Fruit fly (Drosophila melanogaster) whole organism, embryonic: ENCODE results near the gene ZnT86D.
A peak's percentile ranks its signal among the peaks of the same experiment; 100 is the strongest.

Experiments used
- ATbp ChIP-seq: fragments of 200-800 bp; sonication (Bioruptor generic); optimal IDR thresholded peaks from 2 replicates; lab custom pipeline; 2017; ENCODE audit warnings: missing biosample characterization, mild to moderate bottlenecking, missing genetic modification characterization, missing genetic modification reagents
- Ada2b ChIP-seq: fragments of 200-800 bp; sonication (Bioruptor generic); IDR thresholded peaks from 2 replicates; pipeline ENCODE4 v1.3.6; 2022; ENCODE audit warnings: missing biosample characterization, missing genetic modification characterization
- Atf6 ChIP-seq: fragments of 200-800 bp; sonication (Bioruptor generic); IDR thresholded peaks from 2 replicates; pipeline ENCODE4 v1.3.6; 2022; ENCODE audit warnings: missing biosample characterization, missing genetic modification characterization
- CG10654 ChIP-seq: fragments of 200-800 bp; sonication (Bioruptor generic); optimal IDR thresholded peaks from 2 replicates; lab custom pipeline; 2016; ENCODE audit warnings: missing biosample characterization, missing genetic modification characterization
- CG10979 ChIP-seq: fragments of 200-800 bp; sonication (Bioruptor generic); optimal IDR thresholded peaks from 2 replicates; lab custom pipeline; 2018; ENCODE audit warnings: missing biosample characterization, mild to moderate bottlenecking, missing genetic modification characterization, moderate library complexity
- CG11696 ChIP-seq: fragments of 200-800 bp; sonication (Bioruptor generic); IDR thresholded peaks from 2 replicates; pipeline ENCODE4 v1.3.6; 2022; ENCODE audit warnings: missing biosample characterization, missing genetic modification characterization
- CG14667 ChIP-seq: fragments of 200-800 bp; sonication (Bioruptor generic); IDR thresholded peaks from 2 replicates; pipeline ENCODE4 v1.3.6; 2022; ENCODE audit warnings: missing biosample characterization, missing genetic modification characterization
- CG15269 ChIP-seq: fragments of 200-800 bp; sonication (Bioruptor generic); optimal IDR thresholded peaks from 2 replicates; lab custom pipeline; 2018; ENCODE audit warnings: missing biosample characterization, mild to moderate bottlenecking, missing genetic modification characterization, moderate library complexity
- CG15479 ChIP-seq: fragments of 200-800 bp; sonication (Bioruptor generic); optimal IDR thresholded peaks from 3 replicates; lab custom pipeline; 2019; ENCODE audit warnings: missing biosample characterization, mild to moderate bottlenecking, missing genetic modification characterization, moderate library complexity
- CG30020 ChIP-seq: fragments of 200-800 bp; optimal IDR thresholded peaks from 2 replicates; lab custom pipeline; 2019; ENCODE audit warnings: missing biosample characterization, mild to moderate bottlenecking, missing genetic modification characterization, moderate library complexity
- CG31365 ChIP-seq: fragments of 200-800 bp; sonication (Bioruptor generic); optimal IDR thresholded peaks from 2 replicates; lab custom pipeline; 2018; ENCODE audit warnings: missing biosample characterization, mild to moderate bottlenecking, missing genetic modification characterization
- CG3726 ChIP-seq: fragments of 200-800 bp; sonication (Bioruptor generic); IDR thresholded peaks from 3 replicates; pipeline ENCODE4, ENCODE4 v1.3.6; 2022; ENCODE audit warnings: missing biosample characterization, missing genetic modification characterization
- CG42726 ChIP-seq: fragments of 200-800 bp; sonication (Bioruptor generic); IDR thresholded peaks from 2 replicates; pipeline ENCODE4 v1.3.6; 2022; ENCODE audit warnings: missing biosample characterization, missing genetic modification characterization; ENCODE audit not compliant: partially characterized antibody
- CG4854 ChIP-seq: fragments of 200-800 bp; sonication (Bioruptor generic); optimal IDR thresholded peaks from 2 replicates; lab custom pipeline; 2016; ENCODE audit warnings: missing biosample characterization, missing genetic modification characterization, inconsistent platforms
- CG6854 ChIP-seq: fragments of 200-800 bp; sonication (Bioruptor generic); optimal IDR thresholded peaks from 3 replicates; lab custom pipeline; 2017; ENCODE audit warnings: missing biosample characterization, mild to moderate bottlenecking, missing genetic modification characterization
- CG7271 ChIP-seq: fragments of 200-800 bp; sonication (Bioruptor generic); optimal IDR thresholded peaks from 2 replicates; lab custom pipeline; 2018; ENCODE audit warnings: missing biosample characterization, mild to moderate bottlenecking, missing genetic modification characterization, moderate library complexity
- CG7372 ChIP-seq: fragments of 200-800 bp; sonication (Bioruptor generic); IDR thresholded peaks from 2 replicates; pipeline ENCODE4 v1.3.6; 2022; ENCODE audit warnings: missing biosample characterization, missing genetic modification characterization
- CG7839 ChIP-seq: fragments of 200-800 bp; sonication (Bioruptor generic); optimal IDR thresholded peaks from 3 replicates; lab custom pipeline; 2018; ENCODE audit warnings: missing biosample characterization, mild to moderate bottlenecking, missing genetic modification characterization, moderate library complexity
- CG8290 ChIP-seq, 3 experiments: fragments of 200-800 bp; sonication (Bioruptor generic); optimal IDR thresholded peaks; 2 replicates each; lab custom pipeline; 2016 to 2019; ENCODE audit warnings: missing biosample characterization in 3 of 3, missing genetic modification characterization in 3 of 3, mild to moderate bottlenecking in 2 of 3, moderate library complexity in 1 of 3
- CG9876 ChIP-seq: fragments of 200-800 bp; sonication (Bioruptor generic); optimal IDR thresholded peaks from 2 replicates; lab custom pipeline; 2016; ENCODE audit warnings: missing biosample characterization, missing genetic modification characterization
- CTCF ChIP-seq: fragments of 200-800 bp; sonication (Bioruptor generic); optimal IDR thresholded peaks from 2 replicates; lab custom pipeline; 2017; ENCODE audit warnings: missing biosample characterization, mild to moderate bottlenecking, missing genetic modification characterization, moderate library complexity
- Eip74EF ChIP-seq, 2 experiments: fragments of 200-800 bp in 1 of 2; fragments of >200 bp in 1 of 2; sonication (Bioruptor generic) in 1 of 2; optimal IDR thresholded peaks; 2 replicates each; lab custom pipeline; 2017 to 2019; ENCODE audit warnings: missing biosample characterization in 2 of 2, missing genetic modification characterization in 2 of 2, mild to moderate bottlenecking in 1 of 2, moderate library complexity in 1 of 2
- Ets97D ChIP-seq: fragments of 200-800 bp; sonication (Bioruptor generic); optimal IDR thresholded peaks from 3 replicates; lab custom pipeline; 2016; ENCODE audit warnings: missing biosample characterization, missing genetic modification characterization
- HmgZ ChIP-seq: fragments of 200-800 bp; sonication (Bioruptor generic); optimal IDR thresholded peaks from 2 replicates; lab custom pipeline; 2018; ENCODE audit warnings: missing biosample characterization, mild to moderate bottlenecking, missing genetic modification characterization
- Hr39 ChIP-seq: fragments of >200 bp; optimal IDR thresholded peaks from 2 replicates; lab custom pipeline; 2017
- Med ChIP-seq: fragments of 200-800 bp; sonication (Bioruptor generic); peaks from one replicate; lab custom pipeline; 2016; ENCODE audit warnings: missing biosample characterization, missing genetic modification characterization, mild to moderate bottlenecking, inconsistent platforms, moderate library complexity
- Opbp ChIP-seq: fragments of 200-800 bp; sonication (Bioruptor generic); IDR thresholded peaks from 3 replicates; pipeline ENCODE4 v1.3.6; 2022; ENCODE audit warnings: missing biosample characterization, missing genetic modification characterization; ENCODE audit not compliant: partially characterized antibody
- Pdp1 ChIP-seq, 2 experiments: fragments of 200-800 bp; sonication (Bioruptor generic); optimal IDR thresholded peaks; 3 replicates each; lab custom pipeline; 2016; ENCODE audit warnings: missing biosample characterization in 2 of 2, missing genetic modification characterization in 2 of 2, mild to moderate bottlenecking in 1 of 2, moderate library complexity in 1 of 2
- Six4 ChIP-seq: fragments of 200-800 bp; sonication (Bioruptor generic); optimal IDR thresholded peaks from 2 replicates; lab custom pipeline; 2016; ENCODE audit warnings: missing biosample characterization, missing genetic modification characterization
- Trl ChIP-seq, 3 experiments: fragments of >200 bp in 2 of 3; fragments of 200-800 bp in 1 of 3; sonication (Bioruptor generic) in 1 of 3; optimal IDR thresholded peaks; 2 replicates in 1 of 3; 3 replicates in 2 of 3; lab custom pipeline; 2016 to 2017; ENCODE audit warnings: missing biosample characterization in 1 of 3, missing genetic modification characterization in 1 of 3
- amos ChIP-seq: fragments of 200-800 bp; sonication (Bioruptor generic); IDR thresholded peaks from 2 replicates; pipeline ENCODE4 v1.3.6; 2022; ENCODE audit warnings: missing biosample characterization, missing genetic modification characterization; ENCODE audit not compliant: partially characterized antibody
- cas ChIP-seq: fragments of 200-800 bp; sonication (Bioruptor generic); IDR thresholded peaks from 2 replicates; pipeline ENCODE4 v1.3.6; 2022; ENCODE audit warnings: missing biosample characterization, missing genetic modification characterization
- ci ChIP-seq: fragments of 200-800 bp; sonication (Bioruptor generic); IDR thresholded peaks from 3 replicates; pipeline ENCODE4 v1.3.6; 2022; ENCODE audit warnings: missing biosample characterization, missing genetic modification characterization
- croc ChIP-seq: fragments of 200-800 bp; sonication (Bioruptor generic); conservative IDR thresholded peaks from 3 replicates; pipeline ENCODE4 v1.3.6; 2022; ENCODE audit warnings: missing biosample characterization, missing genetic modification characterization
- dati ChIP-seq: fragments of 200-800 bp; sonication (Bioruptor generic); IDR thresholded peaks from 2 replicates; pipeline ENCODE4 v1.3.6; 2022; ENCODE audit warnings: missing biosample characterization, missing genetic modification characterization
- en ChIP-seq: fragments of 200-800 bp; sonication (Bioruptor generic); optimal IDR thresholded peaks from 2 replicates; lab custom pipeline; 2016; ENCODE audit warnings: missing biosample characterization, missing genetic modification characterization
- exex ChIP-seq: fragments of 200-800 bp; sonication (Bioruptor generic); optimal IDR thresholded peaks from 4 replicates; lab custom pipeline; 2018; ENCODE audit warnings: missing biosample characterization, mild to moderate bottlenecking, missing genetic modification characterization, moderate library complexity
- gce ChIP-seq: fragments of 200-800 bp; sonication (Bioruptor generic); IDR thresholded peaks from 3 replicates; pipeline ENCODE4 v1.3.6; 2022; ENCODE audit warnings: missing biosample characterization, missing genetic modification characterization
- gcm ChIP-seq: fragments of 200-800 bp; sonication (Bioruptor generic); optimal IDR thresholded peaks from 2 replicates; lab custom pipeline; 2019; ENCODE audit warnings: missing biosample characterization, mild to moderate bottlenecking, missing genetic modification characterization, moderate library complexity
- hb ChIP-seq: fragments of 200-800 bp; sonication (Bioruptor generic); IDR thresholded peaks from 3 replicates; pipeline ENCODE4 v1.3.6; 2022; ENCODE audit warnings: missing biosample characterization, missing genetic modification characterization; ENCODE audit not compliant: partially characterized antibody
- lov ChIP-seq, 2 experiments: fragments of 200-800 bp in 1 of 2; fragments of >200 bp in 1 of 2; sonication (Bioruptor generic) in 1 of 2; IDR thresholded peaks in 1 of 2; optimal IDR thresholded peaks in 1 of 2; 2 replicates in 1 of 2; 3 replicates in 1 of 2; pipeline versions ENCODE4 v1.3.6 to Lab custom; 2017 to 2022; ENCODE audit warnings: missing biosample characterization in 1 of 2, missing genetic modification characterization in 1 of 2
- odd ChIP-seq: fragments of 200-800 bp; sonication (Bioruptor generic); optimal IDR thresholded peaks from 2 replicates; lab custom pipeline; 2017; ENCODE audit warnings: missing biosample characterization, mild to moderate bottlenecking, missing genetic modification characterization
- sc ChIP-seq, 3 experiments: fragments of >200 bp in 2 of 3; fragments of 200-800 bp in 1 of 3; sonication (Bioruptor generic) in 1 of 3; optimal IDR thresholded peaks; 2 replicates in 2 of 3; 3 replicates in 1 of 3; lab custom pipeline; 2017; ENCODE audit warnings: mild to moderate bottlenecking in 1 of 3, missing biosample characterization in 1 of 3, missing genetic modification characterization in 1 of 3, missing genetic modification reagents in 1 of 3
- slbo ChIP-seq: fragments of 200-800 bp; sonication (Bioruptor generic); IDR thresholded peaks from 2 replicates; pipeline ENCODE4 v1.3.6; 2022; ENCODE audit warnings: missing biosample characterization, missing genetic modification characterization
- trh ChIP-seq: fragments of 200-800 bp; sonication (Bioruptor generic); optimal IDR thresholded peaks from 2 replicates; lab custom pipeline; 2016; ENCODE audit warnings: missing biosample characterization, missing genetic modification characterization
- vvl ChIP-seq: fragments of 200-800 bp; sonication (Bioruptor generic); IDR thresholded peaks from 2 replicates; pipeline ENCODE4 v1.3.6; 2022; ENCODE audit warnings: missing biosample characterization, missing genetic modification characterization
- z ChIP-seq: fragments of 200-800 bp; sonication (Bioruptor generic); IDR thresholded peaks from 3 replicates; pipeline ENCODE4 v1.3.6; 2022; ENCODE audit warnings: missing biosample characterization, missing genetic modification characterization
- zf30C ChIP-seq: fragments of 200-800 bp; sonication (Bioruptor generic); optimal IDR thresholded peaks from 3 replicates; lab custom pipeline; 2018; ENCODE audit warnings: missing biosample characterization, mild to moderate bottlenecking, missing genetic modification characterization

The ZnT86D gene

DNA sequence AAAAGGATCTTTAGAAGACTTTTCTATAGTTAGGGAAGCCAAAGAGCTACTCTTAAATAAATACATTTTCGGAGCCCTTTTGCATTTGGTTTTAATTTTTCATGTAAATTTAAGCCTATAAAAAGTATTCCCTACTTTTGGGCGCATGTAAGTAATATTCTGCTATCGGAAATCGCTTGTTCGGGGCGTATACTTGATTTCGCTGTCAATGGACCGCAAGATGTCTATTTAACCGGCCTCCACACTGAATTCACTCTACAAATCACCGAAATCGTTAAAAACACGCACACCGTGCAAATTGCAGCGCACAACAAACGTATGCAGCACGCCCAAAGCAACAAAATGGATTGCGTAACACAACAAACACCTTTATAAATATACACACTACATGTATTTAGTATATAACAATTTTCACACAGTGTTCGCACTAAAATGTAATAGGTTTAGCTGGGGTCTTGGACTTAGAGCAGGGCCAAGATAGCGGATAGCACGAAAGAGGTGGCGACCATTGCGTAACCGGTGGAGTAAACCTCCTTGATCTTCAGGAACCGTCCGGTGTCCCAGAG lies 5.5 kb downstream of the ZnT86D start:
- TF ChIP-seq CG42726 (no peak), hb (GFP tag; lab: Robert Waterston, UW) (no peak), cas (GFP tag; lab: Robert Waterston, UW) (no peak), CG15479 (GFP tag; lab: Kevin White, UChicago) (peak; percentile 35), vvl (GFP tag; lab: Robert Waterston, UW) (no peak), sc (optimal IDR thresholded peaks at IDR 0.05; lab: Kevin White, UChicago) (no peak), sc (GFP tag; optimal IDR thresholded peaks at IDR 0.05; lab: Kevin White, UChicago) (no peak), CG11696 (GFP tag; lab: Robert Waterston, UW) (no peak), CG7839 (tag; lab: Kevin White, UChicago) (peak; percentile 11), CG9876 (no peak), odd (GFP tag; lab: Kevin White, UChicago) (no peak), zf30C (GFP tag; lab: Kevin White, UChicago) (no peak), Atf6 (GFP tag; lab: Robert Waterston, UW) (0 out of 2 replicates have a peak, but pooled peaks have one; percentile 8), Med (GFP tag; lab: Kevin White, UChicago) (peak; percentile 94), ATbp (GFP tag; lab: Kevin White, UChicago) (no peak), ci (GFP tag; lab: Robert Waterston, UW) (0 out of 3 replicates have a peak, but pooled peaks have one; percentile 28), CTCF (GFP tag; lab: Kevin White, UChicago) (peak; percentile 53), z (GFP tag; lab: Robert Waterston, UW) (no peak), croc (GFP tag; lab: Robert Waterston, UW) (no peak), Pdp1 (GFP tag; optimal IDR thresholded peaks at IDR 0.05; lab: Kevin White, UChicago) (peak in 1 of 2 experiments; percentile 98), CG4854 (GFP tag; lab: Kevin White, UChicago) (no peak), Hr39 (lab: Kevin White, UChicago) (no peak), CG15269 (tag; lab: Kevin White, UChicago) (no peak), CG14667 (GFP tag; lab: Robert Waterston, UW) (no peak), Six4 (GFP tag; lab: Kevin White, UChicago) (no peak), slbo (GFP tag; lab: Robert Waterston, UW) (no peak), CG8290 (GFP tag; optimal IDR thresholded peaks at IDR 0.05; lab: Kevin White, UChicago) (no peak), CG8290 (tag; optimal IDR thresholded peaks at IDR 0.05; lab: Kevin White, UChicago) (peak in 1 of 2 experiments; percentile 8), Ets97D (GFP tag; lab: Kevin White, UChicago) (peak; percentile 96), CG7271 (tag; lab: Kevin White, UChicago) (no peak), CG31365 (tag; lab: Kevin White, UChicago) (no peak), Ada2b (GFP tag; lab: Robert Waterston, UW) (no peak), CG6854 (GFP tag; lab: Kevin White, UChicago) (no peak), Eip74EF (GFP tag; optimal IDR thresholded peaks at IDR 0.05; lab: Kevin White, UChicago) (peak in 1 of 2 experiments; percentile 61), CG3726 (no peak), gcm (GFP tag; lab: Kevin White, UChicago) (no peak), Opbp (0 out of 3 replicates have a peak, but pooled peaks have one; percentile 37), CG7372 (peak; percentile 95), gce (GFP tag; lab: Robert Waterston, UW) (no peak), HmgZ (tag; lab: Kevin White, UChicago) (peak; percentile 39), Trl (optimal IDR thresholded peaks at IDR 0.05; lab: Kevin White, UChicago) (no peak), Trl (GFP tag; optimal IDR thresholded peaks at IDR 0.05; lab: Kevin White, UChicago) (no peak), dati (GFP tag; lab: Robert Waterston, UW) (no peak), trh (GFP tag; lab: Kevin White, UChicago) (no peak), lov (optimal IDR thresholded peaks at IDR 0.05; lab: Kevin White, UChicago) (no peak), lov (GFP tag; IDR thresholded peaks at IDR 0.05; lab: Robert Waterston, UW) (no peak), en (GFP tag; lab: Kevin White, UChicago) (no peak), exex (tag; lab: Kevin White, UChicago) (no peak), CG10979 (tag; lab: Kevin White, UChicago) (peak; percentile 83), CG30020 (tag; lab: Kevin White, UChicago) (no peak), amos (GFP tag; lab: Robert Waterston, UW) (peak; percentile 2; the same call in 1 of the 2 replicates), CG10654 (GFP tag; lab: Kevin White, UChicago) (no peak)
